Worm (Caenorhabditis elegans): Measurements from ENCODE around the gene cutl-26.

The cutl-26 gene

ce11 chrIV:657932-658331 lies 49.6 kb downstream of the cutl-26 start (continued):
- no peak for TF ChIP-seq ceh-32 (tag; optimal IDR thresholded peaks at IDR 0.05; ENCODE audit: poor library complexity)
- no peak for TF ChIP-seq ceh-82 (tag; optimal IDR thresholded peaks at IDR 0.05)
- TF ChIP-seq Y75B8A.6 (GFP tag; IDR thresholded peaks at IDR 0.05) = no peak
- peak in 1 of 2 experiments; percentile 32 for TF ChIP-seq mdl-1 (tag; optimal IDR thresholded peaks at IDR 0.05)
- no peak for TF ChIP-seq skn-1 (tag; optimal IDR thresholded peaks at IDR 0.05)
- 0 out of 2 replicates have a peak, but pooled peaks have one; percentile 52 for TF ChIP-seq dmd-8 (GFP tag; IDR thresholded peaks at IDR 0.05)
- peak; percentile 39 for TF ChIP-seq dve-1 (tag; optimal IDR thresholded peaks at IDR 0.05; ENCODE audit: insufficient read depth)
- no peak for TF ChIP-seq T20F7.1 (GFP tag; optimal IDR thresholded peaks at IDR 0.05)
- TF ChIP-seq lin-13 (GFP tag; optimal IDR thresholded peaks at IDR 0.05) = peak; percentile 61
- TF ChIP-seq arid-1 (GFP tag; conservative IDR thresholded peaks at IDR 0.05) = peak; percentile 63; the same call in 1 of the 2 replicates
- TF ChIP-seq hif-1 (tag; optimal IDR thresholded peaks at IDR 0.05) = no peak
- no peak for TF ChIP-seq madf-5 (GFP tag; IDR thresholded peaks at IDR 0.05)
- TF ChIP-seq unc-39 (tag; optimal IDR thresholded peaks at IDR 0.05) = no peak
- TF ChIP-seq nhr-76 (tag; optimal IDR thresholded peaks at IDR 0.05) = no peak
- TF ChIP-seq ctbp-1 (GFP tag; IDR thresholded peaks at IDR 0.05) = no peak
- no peak for TF ChIP-seq F44E2.7 (GFP tag; IDR thresholded peaks at IDR 0.05)
- 0 out of 2 replicates have a peak, but pooled peaks have one; percentile 23 for TF ChIP-seq pha-4 (GFP tag; IDR thresholded peaks at IDR 0.05)
- TF ChIP-seq pha-4 (tag; optimal IDR thresholded peaks at IDR 0.05) = no peak
- peak; percentile 14 to 16 for TF ChIP-seq daf-16 (GFP tag; optimal IDR thresholded peaks at IDR 0.05)
- peak; percentile 40 for TF ChIP-seq daf-16 (tag; optimal IDR thresholded peaks at IDR 0.05)
- peak; percentile 44 for TF ChIP-seq set-16 (GFP tag; IDR thresholded peaks at IDR 0.05)
- TF ChIP-seq snpc-1.2 (GFP tag; IDR thresholded peaks at IDR 0.05) = peak; percentile 48; the same call in 1 of the 2 replicates
- no peak for TF ChIP-seq dmd-9 (GFP tag; IDR thresholded peaks at IDR 0.05)
- peak; percentile 78 for TF ChIP-seq mes-2 (tag; optimal IDR thresholded peaks at IDR 0.05; ENCODE audit: poor library complexity, severe bottlenecking)
- no peak for TF ChIP-seq spr-1 (tag; optimal IDR thresholded peaks at IDR 0.05)
- peak; percentile 66; the same call in 1 of the 2 replicates for TF ChIP-seq egl-43 (GFP tag; IDR thresholded peaks at IDR 0.05)
- TF ChIP-seq egl-27 (tag; optimal IDR thresholded peaks at IDR 0.05) = no peak
- no peak for TF ChIP-seq lim-7 (GFP tag; IDR thresholded peaks at IDR 0.05)
- no peak for TF ChIP-seq gei-8 (GFP tag; optimal IDR thresholded peaks at IDR 0.05)
- TF ChIP-seq zip-2 (tag; optimal IDR thresholded peaks at IDR 0.05) = no peak
- peak; percentile 34 for TF ChIP-seq nhr-102 (tag; optimal IDR thresholded peaks at IDR 0.05)

DNA sequence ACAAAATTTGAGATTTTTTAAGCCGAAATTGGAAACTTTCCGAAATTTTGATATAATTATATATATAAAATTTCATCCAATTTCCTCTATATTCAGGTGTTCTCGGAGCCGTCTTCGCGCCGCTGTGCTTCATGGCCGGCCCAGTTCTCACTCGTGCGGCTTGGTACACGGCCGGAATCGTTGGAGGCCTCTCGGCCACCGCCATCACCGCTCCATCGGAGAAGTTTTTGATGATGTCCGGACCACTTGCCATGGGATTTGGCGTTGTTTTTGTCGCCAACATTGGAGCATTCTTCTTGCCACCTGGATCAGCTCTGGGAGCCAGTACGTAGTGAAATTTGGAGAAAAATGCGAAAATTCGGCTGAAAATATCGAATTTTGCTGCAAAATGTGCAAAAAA lies 50.5 kb downstream of the cutl-26 start:
- TF ChIP-seq vab-7 (GFP tag; IDR thresholded peaks at IDR 0.05) = no peak
- TF ChIP-seq dve-1 (tag; optimal IDR thresholded peaks at IDR 0.05; ENCODE audit: insufficient read depth) = no peak
- no peak for TF ChIP-seq daf-12 (tag; optimal IDR thresholded peaks at IDR 0.05)
- TF ChIP-seq mdl-1 (tag; optimal IDR thresholded peaks at IDR 0.05) = no peak
- TF ChIP-seq lin-15B (tag; optimal IDR thresholded peaks at IDR 0.05) = no peak
- TF ChIP-seq egl-43 (GFP tag; IDR thresholded peaks at IDR 0.05) = 0 out of 2 replicates have a peak, but pooled peaks have one; percentile 6
- TF ChIP-seq set-16 (GFP tag; IDR thresholded peaks at IDR 0.05) = peak; percentile 69

- TF ChIP-seq gei-8 (GFP tag; optimal IDR thresholded peaks at IDR 0.05) (peak; percentile 89), daf-19 (GFP tag; conservative IDR thresholded peaks at IDR 0.05) (peak; percentile 99), madf-9 (GFP tag; conservative IDR thresholded peaks at IDR 0.05) (peak; percentile 99), mdl-1 (tag; optimal IDR thresholded peaks at IDR 0.05) (peak; percentile 86 to 99), fkh-10 (GFP tag; optimal IDR thresholded peaks at IDR 0.05) (peak; percentile 100), unc-130 (GFP tag; optimal IDR thresholded peaks at IDR 0.05) (peak; percentile 99), pqm-1 (tag; optimal IDR thresholded peaks at IDR 0.05) (peak; percentile 93), lsy-2 (tag; optimal IDR thresholded peaks at IDR 0.05) (peak; percentile 100), F37D6.2 (tag; optimal IDR thresholded peaks at IDR 0.05) (peak; percentile 97), jun-1 (tag; optimal IDR thresholded peaks at IDR 0.05) (peak; percentile 97), nhr-111 (GFP tag; optimal IDR thresholded peaks at IDR 0.05) (peak; percentile 97), nhr-237 (tag; optimal IDR thresholded peaks at IDR 0.05) (peak; percentile 84), ces-1 (GFP tag; optimal IDR thresholded peaks at IDR 0.05) (peak; percentile 92), spr-1 (tag; optimal IDR thresholded peaks at IDR 0.05) (peak; percentile 98), mes-2 (tag; optimal IDR thresholded peaks at IDR 0.05; ENCODE audit: poor library complexity, severe bottlenecking) (peak; percentile 100), lin-29 (GFP tag; IDR thresholded peaks at IDR 0.05) (peak; percentile 97), ztf-7 (tag; optimal IDR thresholded peaks at IDR 0.05) (peak; percentile 94)
Observed at ce11 chrIV:654526-655440, 52.8 kb downstream of the cutl-26 start, which contains the start of the genes rpl-15 and K11H12.8. TSS of gene rpl-15 (minus strand) at chrIV:654576. TSS of gene K11H12.8 (plus strand) at chrIV:655390.

All from whole organism, L4 larva.